Fruit fly (Drosophila melanogaster): Measurements from ENCODE around the gene PpD6.

DNA sequence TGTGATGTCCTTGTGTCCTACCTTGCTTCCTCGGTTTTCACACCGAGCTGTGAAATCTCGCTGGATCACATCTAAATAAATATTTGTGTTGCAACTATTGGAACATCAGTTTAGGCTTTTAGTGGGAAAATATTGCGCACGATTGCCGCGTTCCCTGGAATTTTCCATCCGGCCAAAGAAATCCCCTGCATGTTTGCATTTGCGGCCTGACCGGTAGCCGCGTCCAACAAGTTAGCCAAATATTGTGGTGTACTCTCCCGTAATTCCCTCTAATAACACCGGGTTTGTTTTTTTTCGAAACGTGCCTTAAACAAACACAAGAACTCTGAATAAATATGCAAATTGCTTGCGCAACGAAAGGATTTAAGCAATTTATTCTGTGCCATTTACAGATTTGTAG, 30.7 kb upstream of the PpD6 start:
- TF ChIP-seq Blimp-1 (GFP tag; optimal IDR thresholded peaks at IDR 0.05): no peak
- TF ChIP-seq CG8119 (GFP tag; IDR thresholded peaks at IDR 0.05): no peak
- TF ChIP-seq CG1621 (tag; optimal IDR thresholded peaks at IDR 0.05): no peak
- TF ChIP-seq Hr39 (GFP tag; optimal IDR thresholded peaks at IDR 0.05): no peak
- TF ChIP-seq Gug (GFP tag; IDR thresholded peaks at IDR 0.05): no peak
- TF ChIP-seq CG6854 (GFP tag; optimal IDR thresholded peaks at IDR 0.05): no peak
- no peak for TF ChIP-seq salr (GFP tag; optimal IDR thresholded peaks at IDR 0.05)
- no peak for TF ChIP-seq CG6163 (GFP tag; IDR thresholded peaks at IDR 0.05)
- no peak for TF ChIP-seq CG4318 (GFP tag; optimal IDR thresholded peaks at IDR 0.05)
- TF ChIP-seq CG16779 (tag; optimal IDR thresholded peaks at IDR 0.05): no peak

Measured in whole organism, prepupa.